Fruit fly (Drosophila melanogaster): ENCODE results near the gene Raf.

Gene Raf

DNA sequence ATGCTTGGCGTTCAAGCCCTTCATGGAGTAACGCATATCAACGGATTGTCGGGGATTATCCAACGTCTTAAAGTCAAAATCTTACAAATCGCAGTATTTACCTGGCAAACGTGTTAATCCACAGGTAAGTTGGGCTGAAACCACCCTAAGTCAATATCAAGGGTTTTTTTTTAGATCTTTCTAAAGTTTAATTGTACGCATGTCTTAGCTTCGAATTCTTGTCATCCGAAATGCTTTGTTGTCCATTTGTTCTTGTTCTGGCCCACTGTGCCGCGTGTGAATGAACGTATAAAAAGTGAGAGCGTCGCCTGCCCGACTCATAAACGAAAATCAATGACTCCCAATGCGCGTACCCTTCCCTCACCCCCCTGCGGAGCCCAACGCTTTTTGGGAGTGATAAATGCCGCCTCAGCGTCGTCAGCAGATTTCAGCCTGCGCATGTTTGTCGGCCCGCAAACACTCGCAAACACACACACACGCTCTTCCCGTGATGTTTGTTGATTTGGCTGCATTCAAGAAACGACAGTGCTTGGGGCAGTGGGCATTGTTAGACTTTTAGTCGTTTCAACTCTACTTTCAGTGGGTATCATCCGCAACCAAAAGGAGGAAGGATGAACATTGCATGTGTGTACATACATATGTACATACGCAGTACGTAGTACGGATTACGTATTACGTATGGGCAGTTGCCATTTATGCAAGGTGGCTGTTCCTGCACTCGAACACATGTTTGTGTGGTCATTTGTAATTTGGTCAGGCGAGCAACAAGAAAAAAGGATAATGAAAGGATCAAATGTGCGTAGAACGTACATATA lies 1.2 kb downstream of the Raf start (continued):
- no peak; the same call in 2 of the 3 replicates for TF ChIP-seq CG6175 (GFP tag; IDR thresholded peaks at IDR 0.05)
- TF ChIP-seq CG13296 (GFP tag; optimal IDR thresholded peaks at IDR 0.05) = peak; percentile 89
- peak; percentile 89 for TF ChIP-seq da (GFP tag; optimal IDR thresholded peaks at IDR 0.05)
- TF ChIP-seq lilli (GFP tag; optimal IDR thresholded peaks at IDR 0.05) = peak; percentile 93
- TF ChIP-seq zen2 (GFP tag; IDR thresholded peaks at IDR 0.05; ENCODE audit: partially characterized antibody) = no peak
- TF ChIP-seq z (GFP tag; IDR thresholded peaks at IDR 0.05) = peak; percentile 68; the same call in 1 of the 3 replicates
- TF ChIP-seq CG4360 (GFP tag; IDR thresholded peaks at IDR 0.05) = no peak
- peak; percentile 90 for TF ChIP-seq onecut (GFP tag; IDR thresholded peaks at IDR 0.05)
- TF ChIP-seq nerfin-1 (tag; optimal IDR thresholded peaks at IDR 0.05) = peak; percentile 93
- TF ChIP-seq CG2889 (GFP tag; IDR thresholded peaks at IDR 0.05) = no peak
- peak; percentile 83 for TF ChIP-seq Nf-YB (GFP tag; optimal IDR thresholded peaks at IDR 0.05)
- peak; percentile 54 for TF ChIP-seq gt (GFP tag; IDR thresholded peaks at IDR 0.05)
- peak; percentile 86 for TF ChIP-seq CG4404 (GFP tag; IDR thresholded peaks at IDR 0.05)
- peak; percentile 79 for TF ChIP-seq CG12299 (tag; optimal IDR thresholded peaks at IDR 0.05)
- TF ChIP-seq CG15479 (GFP tag; optimal IDR thresholded peaks at IDR 0.05) = no peak
- TF ChIP-seq CG10209 (GFP tag; optimal IDR thresholded peaks at IDR 0.05) = peak; percentile 96
- peak; percentile 64 for TF ChIP-seq exex (tag; optimal IDR thresholded peaks at IDR 0.05)
- peak; percentile 89 for TF ChIP-seq tin (GFP tag; optimal IDR thresholded peaks at IDR 0.05)
- TF ChIP-seq Pdp1 (GFP tag; optimal IDR thresholded peaks at IDR 0.05) = peak; percentile 87 to 96
- peak; percentile 73; the same call in 2 of the 3 replicates for TF ChIP-seq ken (GFP tag; IDR thresholded peaks at IDR 0.05)
- peak; percentile 95 for TF ChIP-seq CG7839 (tag; optimal IDR thresholded peaks at IDR 0.05)
- TF ChIP-seq crc (GFP tag; optimal IDR thresholded peaks at IDR 0.05) = peak; percentile 94
- TF ChIP-seq run (tag; optimal IDR thresholded peaks at IDR 0.05) = peak; percentile 91
- no peak; the same call in 1 of the 2 replicates for TF ChIP-seq nerfin-2 (GFP tag; IDR thresholded peaks at IDR 0.05; ENCODE audit: partially characterized antibody)
- peak; percentile 58 for TF ChIP-seq Sry-δ (GFP tag; optimal IDR thresholded peaks at IDR 0.05)
- no peak for TF ChIP-seq corto (GFP tag; optimal IDR thresholded peaks at IDR 0.05)
- TF ChIP-seq Camta (GFP tag; optimal IDR thresholded peaks at IDR 0.05) = peak; percentile 95
- no peak for TF ChIP-seq Tbp (GFP tag; optimal IDR thresholded peaks at IDR 0.05)
- peak; percentile 94 for TF ChIP-seq ems (GFP tag; optimal IDR thresholded peaks at IDR 0.05)
- peak; percentile 41; the same call in 1 of the 2 replicates for TF ChIP-seq CG8765 (GFP tag; IDR thresholded peaks at IDR 0.05)
- TF ChIP-seq dan (GFP tag; IDR thresholded peaks at IDR 0.05) = peak; percentile 50; the same call in 1 of the 2 replicates
- TF ChIP-seq Stat92E (GFP tag; optimal IDR thresholded peaks at IDR 0.05) = peak in 1 of 3 experiments; percentile 82
- peak; percentile 88 for TF ChIP-seq kay (GFP tag; optimal IDR thresholded peaks at IDR 0.05)
- TF ChIP-seq CG15601 (tag; optimal IDR thresholded peaks at IDR 0.05) = peak; percentile 92
- TF ChIP-seq HmgD (GFP tag; optimal IDR thresholded peaks at IDR 0.05) = peak; percentile 88
- peak; percentile 98 for TF ChIP-seq Med (GFP tag)
- peak; percentile 83 for TF ChIP-seq salm (tag; optimal IDR thresholded peaks at IDR 0.05)
- peak; percentile 77 for TF ChIP-seq vvl (GFP tag; IDR thresholded peaks at IDR 0.05)
- no peak for TF ChIP-seq prd (optimal IDR thresholded peaks at IDR 0.05)
- peak; percentile 86 for TF ChIP-seq prd (GFP tag; IDR thresholded peaks at IDR 0.05)
- peak; percentile 92 for TF ChIP-seq caup (GFP tag; optimal IDR thresholded peaks at IDR 0.05; ENCODE audit: severe bottlenecking)
- peak; percentile 87 for TF ChIP-seq ewg (GFP tag; optimal IDR thresholded peaks at IDR 0.05)
- TF ChIP-seq Dfd (GFP tag; optimal IDR thresholded peaks at IDR 0.05) = no peak
- peak; percentile 94 for TF ChIP-seq CG18599 (GFP tag; optimal IDR thresholded peaks at IDR 0.05)
- TF ChIP-seq mirr (GFP tag; optimal IDR thresholded peaks at IDR 0.05) = peak; percentile 34
- TF ChIP-seq CG14710 (tag; optimal IDR thresholded peaks at IDR 0.05) = peak; percentile 95
- peak; percentile 92 for TF ChIP-seq en (GFP tag; optimal IDR thresholded peaks at IDR 0.05)
- TF ChIP-seq gfzf (GFP tag; optimal IDR thresholded peaks at IDR 0.05) = no peak
